Fruit fly (Drosophila melanogaster): ENCODE measurements around the gene CG43993.

The CG43993 gene

dm6 chr3L:12060101-12060500 is 27.7 kb downstream of the CG43993 start (continued):
- TF ChIP-seq dsx (GFP tag; optimal IDR thresholded peaks at IDR 0.05; ENCODE audit: poor library complexity, severe bottlenecking) (no peak), dac (GFP tag; optimal IDR thresholded peaks at IDR 0.05) (peak; percentile 49), salr (GFP tag; optimal IDR thresholded peaks at IDR 0.05) (no peak), CG8632 (GFP tag; optimal IDR thresholded peaks at IDR 0.05) (no peak), vri (GFP tag; optimal IDR thresholded peaks at IDR 0.05) (no peak), CG3032 (tag; optimal IDR thresholded peaks at IDR 0.05) (no peak), Met (GFP tag; optimal IDR thresholded peaks at IDR 0.05) (no peak), CG1621 (tag; optimal IDR thresholded peaks at IDR 0.05) (no peak), Ets21C (GFP tag; optimal IDR thresholded peaks at IDR 0.05) (no peak), fkh (GFP tag; optimal IDR thresholded peaks at IDR 0.05) (peak; percentile 2), CG10669 (GFP tag; optimal IDR thresholded peaks at IDR 0.05) (no peak), Eip75B (GFP tag; optimal IDR thresholded peaks at IDR 0.05) (no peak), CG31627 (GFP tag; optimal IDR thresholded peaks at IDR 0.05) (no peak), Hr4 (GFP tag; optimal IDR thresholded peaks at IDR 0.05) (peak; percentile 77), fd59A (GFP tag; optimal IDR thresholded peaks at IDR 0.05) (no peak), eg (GFP tag; IDR thresholded peaks at IDR 0.05) (peak; percentile 47; the same call in 1 of the 3 replicates), CG9139 (GFP tag; optimal IDR thresholded peaks at IDR 0.05) (no peak), CG15336 (GFP tag; IDR thresholded peaks at IDR 0.05) (peak; percentile 72)

DNA sequence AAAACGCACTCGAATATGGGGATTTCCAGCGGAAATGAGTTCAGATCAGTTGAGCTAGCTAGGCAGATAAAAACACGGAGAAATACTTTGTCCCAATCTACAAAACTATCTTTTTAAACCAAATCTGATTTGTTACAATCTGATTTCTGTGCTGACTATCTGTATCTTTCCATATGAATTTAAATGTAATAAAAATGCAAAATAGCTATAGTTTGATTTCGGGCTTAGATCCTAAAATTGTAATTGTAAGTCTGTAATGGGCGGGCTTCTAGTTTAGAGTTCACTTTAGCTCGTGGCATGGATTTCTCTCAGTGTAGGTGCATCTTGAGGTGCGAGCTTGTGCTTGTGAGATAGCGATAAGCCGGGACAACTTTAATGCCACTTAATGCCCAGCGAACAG is 29.9 kb downstream of the CG43993 start:
- TF ChIP-seq CG6163 (GFP tag; IDR thresholded peaks at IDR 0.05), result no peak
- no peak for TF ChIP-seq OdsH (GFP tag; optimal IDR thresholded peaks at IDR 0.05)
- no peak for TF ChIP-seq CG3032 (tag; optimal IDR thresholded peaks at IDR 0.05)
- TF ChIP-seq ss (GFP tag; optimal IDR thresholded peaks at IDR 0.05), result no peak
- peak; percentile 2 for TF ChIP-seq fd59A (GFP tag; optimal IDR thresholded peaks at IDR 0.05)
- TF ChIP-seq CG10669 (GFP tag; optimal IDR thresholded peaks at IDR 0.05), result peak; percentile 18
- TF ChIP-seq Ets96B (tag; optimal IDR thresholded peaks at IDR 0.05), result peak; percentile 23
- no peak for TF ChIP-seq topi (GFP tag; optimal IDR thresholded peaks at IDR 0.05)
- peak; percentile 58 for TF ChIP-seq Eip78C (GFP tag)
- peak; percentile 8 for TF ChIP-seq pdm3 (GFP tag; optimal IDR thresholded peaks at IDR 0.05)

DNA sequence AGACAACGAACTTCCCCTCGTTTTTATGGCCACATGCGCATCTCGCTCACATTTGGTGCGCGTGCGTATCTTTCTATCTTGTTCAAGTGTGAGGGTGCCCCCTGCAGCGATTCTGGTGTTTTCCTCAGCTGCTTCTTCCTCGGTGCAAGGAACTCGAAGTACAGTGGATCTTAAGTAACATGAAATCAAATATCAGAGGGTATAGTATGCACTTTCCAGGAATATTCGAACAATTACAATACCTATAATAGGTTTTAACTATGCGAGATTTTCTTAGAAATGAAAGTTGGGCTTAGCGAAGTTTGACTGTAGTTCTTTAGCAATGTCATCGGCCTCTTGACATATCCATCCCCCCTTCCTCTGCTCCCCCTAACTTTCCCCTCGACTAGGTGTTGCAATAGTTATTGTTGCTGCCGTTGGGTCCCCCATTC is 30.4 kb downstream of the CG43993 start:
- TF ChIP-seq CG10631 (GFP tag; optimal IDR thresholded peaks at IDR 0.05), result peak; percentile 62
- peak in 1 of 2 experiments; percentile 33 for TF ChIP-seq ss (GFP tag; optimal IDR thresholded peaks at IDR 0.05)
- TF ChIP-seq Sox102F (GFP tag; optimal IDR thresholded peaks at IDR 0.05), result no peak
- TF ChIP-seq CG11902 (GFP tag; optimal IDR thresholded peaks at IDR 0.05), result no peak
- TF ChIP-seq CG15336 (GFP tag; IDR thresholded peaks at IDR 0.05), result peak; percentile 46; the same call in 1 of the 2 replicates
- no peak for TF ChIP-seq CG9139 (GFP tag; optimal IDR thresholded peaks at IDR 0.05)
- TF ChIP-seq Smox (GFP tag; optimal IDR thresholded peaks at IDR 0.05), result no peak
- peak; percentile 71 for TF ChIP-seq eg (GFP tag; IDR thresholded peaks at IDR 0.05)
- peak; percentile 53; the same call in 2 of the 3 replicates for TF ChIP-seq CG8119 (GFP tag; IDR thresholded peaks at IDR 0.05)
- TF ChIP-seq CG1621 (tag; optimal IDR thresholded peaks at IDR 0.05), result peak; percentile 57
- TF ChIP-seq Ets96B (tag; optimal IDR thresholded peaks at IDR 0.05), result peak; percentile 56
- peak; percentile 36 for TF ChIP-seq spab (GFP tag; optimal IDR thresholded peaks at IDR 0.05)
- TF ChIP-seq CG4318 (GFP tag; optimal IDR thresholded peaks at IDR 0.05), result no peak
- peak; percentile 37 for TF ChIP-seq CG10669 (GFP tag; optimal IDR thresholded peaks at IDR 0.05)
- no peak for TF ChIP-seq CG8632 (GFP tag; optimal IDR thresholded peaks at IDR 0.05)
- no peak for TF ChIP-seq pdm3 (GFP tag; optimal IDR thresholded peaks at IDR 0.05)
- TF ChIP-seq Ets21C (GFP tag; optimal IDR thresholded peaks at IDR 0.05), result no peak
- TF ChIP-seq Sox14 (GFP tag; optimal IDR thresholded peaks at IDR 0.05), result peak; percentile 59
- peak; percentile 29 for TF ChIP-seq CG32006 (GFP tag; optimal IDR thresholded peaks at IDR 0.05)
- TF ChIP-seq Eip75B (GFP tag; optimal IDR thresholded peaks at IDR 0.05), result peak; percentile 67
- TF ChIP-seq CG16779 (tag; optimal IDR thresholded peaks at IDR 0.05), result peak; percentile 25
- peak; percentile 58 for TF ChIP-seq CG3919 (GFP tag; optimal IDR thresholded peaks at IDR 0.05)
- TF ChIP-seq dac (GFP tag; optimal IDR thresholded peaks at IDR 0.05), result no peak
- peak; percentile 81 for TF ChIP-seq Eip78C (GFP tag)
- no peak for TF ChIP-seq Sox15 (GFP tag; optimal IDR thresholded peaks at IDR 0.05)
- TF ChIP-seq svp (GFP tag), result peak; percentile 35
- peak; percentile 59 for TF ChIP-seq CG6808 (GFP tag; optimal IDR thresholded peaks at IDR 0.05)
- TF ChIP-seq CG3032 (tag; optimal IDR thresholded peaks at IDR 0.05), result peak; percentile 67
- peak; percentile 46 for TF ChIP-seq dsx (GFP tag; optimal IDR thresholded peaks at IDR 0.05; ENCODE audit: poor library complexity, severe bottlenecking)
- TF ChIP-seq esn (GFP tag; optimal IDR thresholded peaks at IDR 0.05), result no peak
- TF ChIP-seq achi (GFP tag; optimal IDR thresholded peaks at IDR 0.05), result peak; percentile 62
- no peak for TF ChIP-seq Eip93F (GFP tag; optimal IDR thresholded peaks at IDR 0.05)
- no peak for TF ChIP-seq CG31627 (GFP tag; optimal IDR thresholded peaks at IDR 0.05)
- peak; percentile 46 for TF ChIP-seq acj6 (GFP tag; optimal IDR thresholded peaks at IDR 0.05)
- TF ChIP-seq Lpt (GFP tag; optimal IDR thresholded peaks at IDR 0.05), result peak; percentile 44
- TF ChIP-seq salr (GFP tag; optimal IDR thresholded peaks at IDR 0.05), result peak in 1 of 2 experiments; percentile 59
- TF ChIP-seq OdsH (GFP tag; optimal IDR thresholded peaks at IDR 0.05), result peak; percentile 27
- TF ChIP-seq fd59A (GFP tag; optimal IDR thresholded peaks at IDR 0.05), result peak; percentile 36

All from whole organism, prepupa.